Fruit fly (Drosophila melanogaster) whole organism, pupa: ENCODE measurements around the gene Dref.
A peak's percentile ranks its signal among the peaks of the same experiment; 100 is the strongest.

Source experiments
- CG10348 ChIP-seq: fragments of 200-800 bp; sonication (Bioruptor generic); IDR thresholded peaks from 2 replicates; pipeline ENCODE4 v1.3.6; 2022; ENCODE audit warnings: missing biosample characterization, missing genetic modification characterization
- CG12605 ChIP-seq: fragments of 200-800 bp; sonication (Bioruptor generic); IDR thresholded peaks from 2 replicates; pipeline ENCODE4 v1.3.6; 2022; ENCODE audit warnings: missing biosample characterization, missing genetic modification characterization
- CG13204 ChIP-seq: fragments of 200-800 bp; sonication (Bioruptor generic); optimal IDR thresholded peaks from 2 replicates; lab custom pipeline; 2018; ENCODE audit warnings: missing biosample characterization, mild to moderate bottlenecking, missing genetic modification characterization, moderate library complexity
- CG14655 ChIP-seq: fragments of 200-800 bp; sonication (Bioruptor generic); optimal IDR thresholded peaks from 3 replicates; lab custom pipeline; 2017; ENCODE audit warnings: mild to moderate bottlenecking, missing biosample characterization, missing genetic modification reagents, missing genetic modification characterization
- CG15710 ChIP-seq: fragments of 200-800 bp; sonication (Bioruptor generic); optimal IDR thresholded peaks from 2 replicates; lab custom pipeline; 2018; ENCODE audit warnings: missing biosample characterization, mild to moderate bottlenecking, missing genetic modification characterization, moderate library complexity
- CG17806 ChIP-seq: fragments of 200-800 bp; sonication (Bioruptor generic); optimal IDR thresholded peaks from 2 replicates; lab custom pipeline; 2018; ENCODE audit warnings: missing biosample characterization, mild to moderate bottlenecking, missing genetic modification characterization, moderate library complexity
- CG32121 ChIP-seq: fragments of 200-800 bp; sonication (Bioruptor generic); IDR thresholded peaks from 2 replicates; pipeline ENCODE4 v1.3.6; 2022; ENCODE audit warnings: missing biosample characterization, missing genetic modification characterization
- CG34367 ChIP-seq: fragments of 200-800 bp; sonication (Bioruptor generic); optimal IDR thresholded peaks from 2 replicates; lab custom pipeline; 2018; ENCODE audit warnings: missing biosample characterization, mild to moderate bottlenecking, missing genetic modification characterization
- CG4496 ChIP-seq: fragments of 200-800 bp; sonication (Bioruptor generic); IDR thresholded peaks from 3 replicates; pipeline ENCODE4 v1.3.6; 2022; ENCODE audit warnings: missing biosample characterization, missing genetic modification characterization
- CG8159 ChIP-seq: fragments of 200-800 bp; sonication (Bioruptor generic); optimal IDR thresholded peaks from 3 replicates; lab custom pipeline; 2018; ENCODE audit warnings: missing biosample characterization, mild to moderate bottlenecking, missing genetic modification characterization, moderate library complexity
- CG8301 ChIP-seq: fragments of 200-800 bp; sonication (Bioruptor generic); optimal IDR thresholded peaks from 2 replicates; lab custom pipeline; 2018; ENCODE audit warnings: missing biosample characterization, mild to moderate bottlenecking, missing genetic modification characterization
- CG9948 ChIP-seq: fragments of 200-800 bp; sonication (Bioruptor generic); optimal IDR thresholded peaks from 2 replicates; lab custom pipeline; 2018; ENCODE audit warnings: missing biosample characterization, mild to moderate bottlenecking, missing genetic modification characterization, moderate library complexity
- D1 ChIP-seq: fragments of 200-800 bp; sonication (Bioruptor generic); optimal IDR thresholded peaks from 2 replicates; lab custom pipeline; 2018; ENCODE audit warnings: missing biosample characterization, mild to moderate bottlenecking, missing genetic modification characterization, moderate library complexity
- EcR ChIP-seq: fragments of 200-800 bp; sonication (Bioruptor generic); optimal IDR thresholded peaks from 3 replicates; lab custom pipeline; 2019; ENCODE audit warnings: missing biosample characterization, missing genetic modification characterization, mild to moderate bottlenecking, moderate library complexity, missing genetic modification reagents
- Ets98B ChIP-seq: fragments of 200-800 bp; sonication (Bioruptor generic); IDR thresholded peaks from 2 replicates; pipeline ENCODE4 v1.3.6; 2022; ENCODE audit warnings: missing biosample characterization, missing genetic modification characterization
- Pif1A ChIP-seq: fragments of 200-800 bp; sonication (Bioruptor generic); optimal IDR thresholded peaks from 3 replicates; lab custom pipeline; 2016; ENCODE audit warnings: missing biosample characterization, missing genetic modification characterization
- Pif1B ChIP-seq: fragments of 200-800 bp; sonication (Bioruptor generic); optimal IDR thresholded peaks from 3 replicates; lab custom pipeline; 2016; ENCODE audit warnings: missing biosample characterization, missing genetic modification characterization
- Snoo ChIP-seq: fragments of 200-800 bp; sonication (Bioruptor generic); optimal IDR thresholded peaks from 3 replicates; lab custom pipeline; 2017; ENCODE audit warnings: missing biosample characterization, mild to moderate bottlenecking, missing genetic modification characterization, inconsistent platforms
- fd96Ca ChIP-seq: fragments of 200-800 bp; sonication (Bioruptor generic); IDR thresholded peaks from 3 replicates; pipeline ENCODE4 v1.3.6; 2022; ENCODE audit warnings: missing biosample characterization, missing genetic modification characterization
- gl ChIP-seq: fragments of 200-800 bp; sonication (Bioruptor generic); optimal IDR thresholded peaks from 2 replicates; lab custom pipeline; 2018; ENCODE audit warnings: missing biosample characterization, mild to moderate bottlenecking, missing genetic modification characterization
- rn ChIP-seq: fragments of 200-800 bp; sonication (Bioruptor generic); IDR thresholded peaks from 2 replicates; pipeline ENCODE4 v1.3.6; 2022; ENCODE audit warnings: missing biosample characterization, missing genetic modification characterization

Dref gene

dm6 chr2L:9981809-9982208 lies 14.8 kb upstream of the Dref start:
- peak; percentile 38 for TF ChIP-seq CG14655
- peak; percentile 7 for TF ChIP-seq gl
- no peak for TF ChIP-seq CG10348 (GFP tag; lab: Robert Waterston, UW)
- TF ChIP-seq CG8301 (tag; lab: Kevin White, UChicago) = peak; percentile 5
- no peak for TF ChIP-seq CG12605
- no peak for TF ChIP-seq EcR
- no peak for TF ChIP-seq Ets98B (GFP tag; lab: Robert Waterston, UW)
- no peak for TF ChIP-seq CG13204 (GFP tag; lab: Kevin White, UChicago)
- TF ChIP-seq fd96Ca (GFP tag; lab: Robert Waterston, UW) = no peak
- TF ChIP-seq Pif1A (GFP tag; lab: Kevin White, UChicago) = peak; percentile 4
- TF ChIP-seq CG4496 (GFP tag; lab: Robert Waterston, UW) = no peak
- peak; percentile 54 for TF ChIP-seq CG15710 (tag; lab: Kevin White, UChicago)
- peak; percentile 57 for TF ChIP-seq CG9948 (tag; lab: Kevin White, UChicago)
- no peak for TF ChIP-seq D1 (tag; lab: Kevin White, UChicago)
- no peak for TF ChIP-seq CG32121 (GFP tag; lab: Robert Waterston, UW)
- TF ChIP-seq rn (GFP tag; lab: Robert Waterston, UW) = no peak
- no peak for TF ChIP-seq CG34367
- TF ChIP-seq CG17806 = peak; percentile 72
- peak; percentile 44 for TF ChIP-seq Snoo (tag; lab: Kevin White, UChicago)
- TF ChIP-seq CG8159 = peak; percentile 72
- TF ChIP-seq Pif1B = peak; percentile 4

- TF ChIP-seq CG4496 (GFP tag; lab: Robert Waterston, UW) = no peak
- no peak for TF ChIP-seq CG13204 (GFP tag; lab: Kevin White, UChicago)
- TF ChIP-seq Pif1A (GFP tag; lab: Kevin White, UChicago) = no peak
- no peak for TF ChIP-seq CG8301 (tag; lab: Kevin White, UChicago)
- TF ChIP-seq fd96Ca (GFP tag; lab: Robert Waterston, UW) = no peak
- no peak for TF ChIP-seq CG14655
- TF ChIP-seq Pif1B = no peak
- TF ChIP-seq CG17806 = no peak
- no peak for TF ChIP-seq CG32121 (GFP tag; lab: Robert Waterston, UW)
- no peak for TF ChIP-seq EcR
Observed at dm6 chr2L:9972624-9973023, 5.6 kb upstream of the Dref start.

- TF ChIP-seq CG17806 = no peak
- TF ChIP-seq CG14655 = no peak
- no peak for TF ChIP-seq rn (GFP tag; lab: Robert Waterston, UW)
- no peak for TF ChIP-seq EcR
Observed at dm6 chr2L:9968201-9968727, 1.2 kb upstream of the Dref start.

- TF ChIP-seq CG8159 (peak; percentile 7), CG9948 (tag; lab: Kevin White, UChicago) (no peak), CG17806 (peak; percentile 0)
Observed at dm6 chr2L:9963603-9964042, 3.4 kb downstream of the Dref start, which contains the start of gene CG5850. CG5850 (minus strand) TSS chr2L:9963949.

dm6 chr2L:9960758-9961157 lies 6.3 kb downstream of the Dref start:
- TF ChIP-seq EcR = peak; percentile 47
- no peak for TF ChIP-seq gl

- TF ChIP-seq CG8301 (tag; lab: Kevin White, UChicago) (peak; percentile 90), CG4496 (GFP tag; lab: Robert Waterston, UW) (peak; percentile 94), CG14655 (no peak), fd96Ca (GFP tag; lab: Robert Waterston, UW) (no peak), CG13204 (GFP tag; lab: Kevin White, UChicago) (no peak), CG32121 (GFP tag; lab: Robert Waterston, UW) (peak; percentile 94), CG8159 (peak; percentile 95), gl (peak; percentile 63), rn (GFP tag; lab: Robert Waterston, UW) (peak; percentile 91), Snoo (tag; lab: Kevin White, UChicago) (peak; percentile 87), CG10348 (GFP tag; lab: Robert Waterston, UW) (0 out of 2 replicates have a peak, but pooled peaks have one; percentile 35), CG34367 (peak; percentile 89), D1 (tag; lab: Kevin White, UChicago) (no peak), EcR (peak; percentile 32), Pif1B (no peak), CG12605 (peak; percentile 91), CG17806 (peak; percentile 95), CG15710 (tag; lab: Kevin White, UChicago) (peak; percentile 90), CG9948 (tag; lab: Kevin White, UChicago) (peak; percentile 94), Ets98B (GFP tag; lab: Robert Waterston, UW) (peak; percentile 89), Pif1A (GFP tag; lab: Kevin White, UChicago) (no peak)
Observed at dm6 chr2L:9956993-9957652, 9.9 kb downstream of the Dref start, which contains the start of the genes CG4658 and CG5846. CG4658 (plus strand) TSS chr2L:9957132. CG5846 (minus strand) TSS chr2L:9957237.

dm6 chr2L:9954696-9955095 lies 12.3 kb downstream of the Dref start:
- no peak for TF ChIP-seq CG13204 (GFP tag; lab: Kevin White, UChicago)
- TF ChIP-seq, all 21 proteins: peak for 0
